Fruit fly (Drosophila melanogaster): Measurements from ENCODE around the gene Ythdc1.

DNA sequence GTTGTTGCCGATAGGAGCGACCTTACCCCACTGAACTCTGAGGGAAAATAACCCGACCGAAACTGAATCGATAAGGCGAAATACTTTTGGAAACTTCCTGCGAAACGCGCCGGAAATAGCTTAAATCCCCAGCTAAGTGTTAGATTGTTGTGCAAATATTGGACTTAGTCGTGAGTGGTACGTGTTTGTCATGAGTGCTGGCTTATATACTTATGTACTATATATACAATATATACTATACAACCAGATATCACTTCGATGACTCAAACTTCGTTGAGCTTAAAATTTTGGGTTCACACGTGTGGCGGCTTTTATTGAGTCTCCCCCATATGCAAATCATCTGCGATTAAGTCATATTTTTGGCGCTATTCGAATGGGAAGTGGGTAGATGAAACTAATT, 27.7 kb downstream of the Ythdc1 start:
- TF ChIP-seq insv (optimal IDR thresholded peaks at IDR 0.05) (no peak), ttk (optimal IDR thresholded peaks at IDR 0.05) (no peak), h (optimal IDR thresholded peaks at IDR 0.05) (no peak)

Measured in Kc167 (cell line).